Fruit fly (Drosophila melanogaster): ENCODE measurements around the gene CG6726.

DNA sequence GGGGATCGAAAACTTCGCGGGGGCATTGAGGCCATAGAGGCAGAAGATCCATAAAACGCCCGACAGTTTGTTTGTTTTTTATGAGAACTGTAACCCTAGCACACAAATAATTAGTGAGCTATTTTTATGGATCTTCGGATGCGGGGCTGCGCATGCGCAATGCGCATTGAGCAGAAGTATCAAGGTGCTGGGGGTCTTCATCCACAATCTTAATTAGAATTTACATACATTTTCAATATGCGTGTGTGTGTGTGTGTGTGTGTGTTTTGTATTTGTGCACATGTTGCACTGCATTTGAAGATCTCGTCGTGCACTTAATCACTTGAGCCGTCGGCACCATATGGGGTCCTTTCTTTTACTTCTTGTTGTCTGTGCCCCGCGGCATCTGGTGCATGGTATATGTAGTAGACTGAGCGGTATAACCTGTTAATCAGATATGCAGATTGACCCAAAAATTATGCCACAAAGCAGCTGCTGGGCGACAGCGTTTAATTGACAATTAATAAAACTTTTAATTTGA, 48.7 kb upstream of the CG6726 start:
- TF ChIP-seq psq (optimal IDR thresholded peaks at IDR 0.05), result no peak
- no peak for TF ChIP-seq usp (GFP tag; optimal IDR thresholded peaks at IDR 0.05)
- no peak for TF ChIP-seq CG8478 (optimal IDR thresholded peaks at IDR 0.05)
- TF ChIP-seq pan (optimal IDR thresholded peaks at IDR 0.05), result no peak
- TF ChIP-seq Dll (optimal IDR thresholded peaks at IDR 0.05), result no peak
